ENCODE assay signal across 4 worm cellular contexts in the genomic region with DNA sequence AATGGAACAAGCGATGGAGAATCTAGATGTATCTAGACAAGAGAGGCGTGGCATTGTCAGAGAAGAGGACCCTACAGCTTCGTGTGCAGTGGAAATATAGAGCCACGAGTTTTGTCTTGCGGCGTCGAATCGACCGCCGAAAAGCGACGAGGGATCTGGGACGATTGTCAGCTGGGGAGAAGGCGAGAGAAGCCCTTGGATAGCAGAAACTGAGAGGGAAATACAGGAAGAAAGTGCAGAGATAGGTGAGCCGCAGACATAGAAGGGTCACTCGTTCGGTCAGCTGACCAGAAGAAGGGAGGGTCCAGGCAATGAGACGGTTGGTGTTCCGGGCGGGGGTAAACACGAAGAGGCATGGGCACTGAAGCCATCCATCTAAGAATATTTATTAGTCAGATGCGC.
TF ChIP-seq lines count a peak whose summit lies in the region.

No protein-coding gene starts in this region.

TF ChIP-seq in whole organism, L2 larva, 48 proteins besides CTCF, POLR2A, EP300 and RAD21 (continues in another document):
- TF ChIP-seq lin-13 (GFP tag; optimal IDR thresholded peaks at IDR 0.05; lab: Kevin White, UChicago) (peak; percentile 40), dmd-4 (tag; optimal IDR thresholded peaks at IDR 0.05; lab: Kevin White, UChicago) (no peak), sem-4 (tag; optimal IDR thresholded peaks at IDR 0.05; lab: Kevin White, UChicago) (peak; percentile 60), peb-1 (tag; optimal IDR thresholded peaks at IDR 0.05; lab: Kevin White, UChicago) (no peak), nhr-129 (tag; optimal IDR thresholded peaks at IDR 0.05; lab: Kevin White, UChicago) (peak; percentile 84), nhr-21 (tag; optimal IDR thresholded peaks at IDR 0.05; lab: Kevin White, UChicago) (no peak), sma-3 (GFP tag; optimal IDR thresholded peaks at IDR 0.05; lab: Kevin White, UChicago) (no peak), zag-1 (tag; optimal IDR thresholded peaks at IDR 0.05; lab: Kevin White, UChicago) (peak; percentile 40), F13H6.1 (tag; optimal IDR thresholded peaks at IDR 0.05; lab: Kevin White, UChicago) (peak; percentile 91), ama-1 (optimal IDR thresholded peaks at IDR 0.05; lab: Kevin White, UChicago) (no peak), mbf-1 (tag; optimal IDR thresholded peaks at IDR 0.05; lab: Kevin White, UChicago) (no peak), R02D3.7 (tag; optimal IDR thresholded peaks at IDR 0.05; lab: Kevin White, UChicago) (no peak), nhr-11 (tag; optimal IDR thresholded peaks at IDR 0.05; lab: Kevin White, UChicago) (no peak), crh-2 (tag; optimal IDR thresholded peaks at IDR 0.05; lab: Kevin White, UChicago) (peak; percentile 7), mab-5 (tag; optimal IDR thresholded peaks at IDR 0.05; lab: Kevin White, UChicago) (peak; percentile 86), lin-11 (tag; optimal IDR thresholded peaks at IDR 0.05; lab: Kevin White, UChicago) (peak; percentile 77), Y55F3AM.14 (GFP tag; optimal IDR thresholded peaks at IDR 0.05; lab: Kevin White, UChicago) (peak; percentile 69), aly-2 (tag; optimal IDR thresholded peaks at IDR 0.05; lab: Kevin White, UChicago) (no peak), gmeb-1 (tag; optimal IDR thresholded peaks at IDR 0.05; lab: Kevin White, UChicago) (peak; percentile 12), unc-55 (GFP tag; optimal IDR thresholded peaks at IDR 0.05; lab: Kevin White, UChicago) (peak; percentile 42), elt-1 (tag; optimal IDR thresholded peaks at IDR 0.05; lab: Kevin White, UChicago) (no peak)

TF ChIP-seq in whole organism, L4 larva, 104 proteins besides CTCF, POLR2A, EP300 and RAD21 (continues in another document):
- TF ChIP-seq hlh-11 (tag; optimal IDR thresholded peaks at IDR 0.05; lab: Kevin White, UChicago) (peak; percentile 90), dmd-6 (GFP tag; IDR thresholded peaks at IDR 0.05; lab: Robert Waterston, UW) (peak; percentile 51; the same call in 1 of the 2 replicates), nhr-11 (tag; optimal IDR thresholded peaks at IDR 0.05; lab: Kevin White, UChicago) (peak; percentile 83), T20F7.1 (GFP tag; optimal IDR thresholded peaks at IDR 0.05; lab: Kevin White, UChicago) (no peak), lin-15B (tag; optimal IDR thresholded peaks at IDR 0.05; lab: Kevin White, UChicago) (no peak), daf-19 (GFP tag; conservative IDR thresholded peaks at IDR 0.05; lab: Robert Waterston, UW) (no peak), mep-1 (tag; optimal IDR thresholded peaks at IDR 0.05; lab: Kevin White, UChicago) (peak; percentile 68), rbr-2 (tag; optimal IDR thresholded peaks at IDR 0.05; lab: Kevin White, UChicago) (peak; percentile 72), ama-1 (optimal IDR thresholded peaks at IDR 0.05; lab: Kevin White, UChicago) (peak; percentile 10), unc-39 (tag; optimal IDR thresholded peaks at IDR 0.05; lab: Kevin White, UChicago) (no peak), arid-1 (GFP tag; conservative IDR thresholded peaks at IDR 0.05; lab: Robert Waterston, UW) (no peak), madf-9 (GFP tag; conservative IDR thresholded peaks at IDR 0.05; lab: Robert Waterston, UW) (no peak), zfp-2 (tag; optimal IDR thresholded peaks at IDR 0.05; lab: Kevin White, UChicago) (no peak), mdl-1 (tag; optimal IDR thresholded peaks at IDR 0.05; lab: Kevin White, UChicago) (peak; percentile 43 to 88), ceh-20 (GFP tag; IDR thresholded peaks at IDR 0.05; lab: Robert Waterston, UW) (peak; percentile 72), dpl-1 (GFP tag; optimal IDR thresholded peaks at IDR 0.05; lab: Kevin White, UChicago) (no peak), saeg-2 (GFP tag; IDR thresholded peaks at IDR 0.05; lab: Robert Waterston, UW) (no peak), Y5F2A.4 (GFP tag; optimal IDR thresholded peaks at IDR 0.05; lab: Kevin White, UChicago) (no peak), zip-11 (GFP tag; IDR thresholded peaks at IDR 0.05; lab: Robert Waterston, UW) (no peak), F37D6.2 (tag; optimal IDR thresholded peaks at IDR 0.05; lab: Kevin White, UChicago) (peak; percentile 70), ZK337.2 (GFP tag; IDR thresholded peaks at IDR 0.05; lab: Robert Waterston, UW) (no peak), aha-1 (tag; lab: Kevin White, UChicago) (peak; percentile 94), egl-27 (tag; optimal IDR thresholded peaks at IDR 0.05; lab: Kevin White, UChicago) (no peak), fkh-10 (GFP tag; optimal IDR thresholded peaks at IDR 0.05; lab: Kevin White, UChicago) (peak; percentile 65)

TF ChIP-seq in whole organism, late embryonic, 69 proteins besides CTCF, POLR2A, EP300 and RAD21 (continues in another document):
- TF ChIP-seq ceh-45 (GFP tag; IDR thresholded peaks at IDR 0.05; lab: Robert Waterston, UW) (no peak), ceh-22 (tag; optimal IDR thresholded peaks at IDR 0.05; lab: Kevin White, UChicago) (no peak), hlh-13 (GFP tag; optimal IDR thresholded peaks at IDR 0.05; lab: Kevin White, UChicago) (no peak), fax-1 (tag; optimal IDR thresholded peaks at IDR 0.05; lab: Kevin White, UChicago) (no peak), gmeb-2 (tag; optimal IDR thresholded peaks at IDR 0.05; lab: Kevin White, UChicago) (no peak), hlh-8 (tag; optimal IDR thresholded peaks at IDR 0.05; lab: Kevin White, UChicago) (no peak), nhr-232 (tag; optimal IDR thresholded peaks at IDR 0.05; lab: Kevin White, UChicago) (no peak), unc-42 (tag; optimal IDR thresholded peaks at IDR 0.05; lab: Kevin White, UChicago) (peak; percentile 52), pax-1 (tag; optimal IDR thresholded peaks at IDR 0.05; lab: Kevin White, UChicago) (no peak), eyg-1 (tag; optimal IDR thresholded peaks at IDR 0.05; lab: Kevin White, UChicago) (no peak), nhr-11 (tag; optimal IDR thresholded peaks at IDR 0.05; lab: Kevin White, UChicago) (no peak), ceh-6 (GFP tag; optimal IDR thresholded peaks at IDR 0.05; lab: Kevin White, UChicago) (no peak), fkh-6 (tag; optimal IDR thresholded peaks at IDR 0.05; lab: Kevin White, UChicago) (no peak), T23F11.4 (GFP tag; optimal IDR thresholded peaks at IDR 0.05; lab: Kevin White, UChicago) (no peak), syd-9 (tag; optimal IDR thresholded peaks at IDR 0.05; lab: Kevin White, UChicago) (peak; percentile 27), tbx-2 (tag; optimal IDR thresholded peaks at IDR 0.05; lab: Kevin White, UChicago) (peak; percentile 62), rnt-1 (tag; optimal IDR thresholded peaks at IDR 0.05; lab: Kevin White, UChicago) (peak; percentile 57), lin-11 (tag; optimal IDR thresholded peaks at IDR 0.05; lab: Kevin White, UChicago) (no peak), ceh-24 (tag; optimal IDR thresholded peaks at IDR 0.05; lab: Kevin White, UChicago) (no peak), mec-3 (tag; optimal IDR thresholded peaks at IDR 0.05; lab: Kevin White, UChicago; ENCODE audit: borderline replicate concordance) (no peak), che-1 (tag; optimal IDR thresholded peaks at IDR 0.05; lab: Kevin White, UChicago) (no peak), pag-3 (tag; optimal IDR thresholded peaks at IDR 0.05; lab: Kevin White, UChicago; ENCODE audit: borderline replicate concordance) (no peak), hlh-15 (tag; optimal IDR thresholded peaks at IDR 0.05; lab: Kevin White, UChicago) (no peak), pha-2 (tag; optimal IDR thresholded peaks at IDR 0.05; lab: Kevin White, UChicago) (no peak), sox-4 (tag; optimal IDR thresholded peaks at IDR 0.05; lab: Kevin White, UChicago) (peak; percentile 8), ceh-18 (tag; optimal IDR thresholded peaks at IDR 0.05; lab: Kevin White, UChicago) (peak; percentile 69)

TF ChIP-seq in whole organism, mixed stage, embryonic, 35 proteins besides CTCF, POLR2A, EP300 and RAD21:
- TF ChIP-seq lsy-2 (tag; optimal IDR thresholded peaks at IDR 0.05; lab: Kevin White, UChicago) = peak; percentile 9
- peak; percentile 40 for TF ChIP-seq drap-1 (GFP tag; optimal IDR thresholded peaks at IDR 0.05; lab: Kevin White, UChicago)
- TF ChIP-seq unc-39 (tag; optimal IDR thresholded peaks at IDR 0.05; lab: Kevin White, UChicago) = no peak
- TF ChIP-seq elt-3 (tag; optimal IDR thresholded peaks at IDR 0.05; lab: Kevin White, UChicago) = no peak
- peak; percentile 69 for TF ChIP-seq pha-4 (tag; optimal IDR thresholded peaks at IDR 0.05; lab: Kevin White, UChicago)
- TF ChIP-seq hlh-1 (tag; optimal IDR thresholded peaks at IDR 0.05; lab: Kevin White, UChicago) = peak; percentile 82
- no peak for TF ChIP-seq flh-1 (GFP tag; optimal IDR thresholded peaks at IDR 0.05; lab: Kevin White, UChicago)
- no peak for TF ChIP-seq zip-8 (tag; optimal IDR thresholded peaks at IDR 0.05; lab: Kevin White, UChicago)
- TF ChIP-seq nhr-12 (tag; optimal IDR thresholded peaks at IDR 0.05; lab: Kevin White, UChicago) = no peak
- TF ChIP-seq ces-1 (GFP tag; optimal IDR thresholded peaks at IDR 0.05; lab: Kevin White, UChicago) = peak; percentile 39
- peak; percentile 13 for TF ChIP-seq ztf-11 (tag; optimal IDR thresholded peaks at IDR 0.05; lab: Kevin White, UChicago)
- TF ChIP-seq elt-1 (tag; optimal IDR thresholded peaks at IDR 0.05; lab: Kevin White, UChicago; ENCODE audit: borderline replicate concordance, insufficient read depth) = no peak
- TF ChIP-seq unc-120 (tag; optimal IDR thresholded peaks at IDR 0.05; lab: Kevin White, UChicago; ENCODE audit: poor library complexity, severe bottlenecking) = peak; percentile 85
- TF ChIP-seq lin-32 (GFP tag; optimal IDR thresholded peaks at IDR 0.05; lab: Kevin White, UChicago) = no peak
- TF ChIP-seq sptf-1 (tag; optimal IDR thresholded peaks at IDR 0.05; lab: Kevin White, UChicago) = peak; percentile 47
- no peak for TF ChIP-seq snpc-4 (tag; optimal IDR thresholded peaks at IDR 0.05; lab: Kevin White, UChicago)
- no peak for TF ChIP-seq tbx-8 (GFP tag; optimal IDR thresholded peaks at IDR 0.05; lab: Kevin White, UChicago)
- TF ChIP-seq M03D4.4 (tag; optimal IDR thresholded peaks at IDR 0.05; lab: Kevin White, UChicago) = no peak
- TF ChIP-seq ham-2 (GFP tag; optimal IDR thresholded peaks at IDR 0.05; lab: Kevin White, UChicago) = peak; percentile 75
- TF ChIP-seq mep-1 (tag; optimal IDR thresholded peaks at IDR 0.05; lab: Kevin White, UChicago) = no peak
- TF ChIP-seq bed-3 (GFP tag; optimal IDR thresholded peaks at IDR 0.05; lab: Kevin White, UChicago) = no peak
- TF ChIP-seq unc-62 (GFP tag; optimal IDR thresholded peaks at IDR 0.05; lab: Kevin White, UChicago) = peak; percentile 55
- no peak for TF ChIP-seq blmp-1 (tag; optimal IDR thresholded peaks at IDR 0.05; lab: Kevin White, UChicago)
- no peak for TF ChIP-seq nhr-237 (tag; optimal IDR thresholded peaks at IDR 0.05; lab: Kevin White, UChicago)
TF ChIP-seq in whole organism, mixed stage, embryonic: peak in this region for 10.
